1 worm cellular context compared by ENCODE assay signal in genomic region chrIV:10463127-10463526, ce11.
TF ChIP-seq lines count a peak whose summit lies in the region.

No protein-coding gene starts in this region.

TF ChIP-seq in whole organism, L4 larva, 104 proteins besides CTCF, POLR2A, EP300 and RAD21 (continued from another document):
- TF ChIP-seq ces-1 (GFP tag; optimal IDR thresholded peaks at IDR 0.05; lab: Kevin White, UChicago), result no peak
- TF ChIP-seq T20F7.1 (GFP tag; optimal IDR thresholded peaks at IDR 0.05; lab: Kevin White, UChicago), result no peak
